Fruit fly (Drosophila melanogaster): ENCODE results near the gene CG1275.

Gene CG1275

dm6 chr3L:2237543-2238233, 19.5 kb downstream of the CG1275 start, which contains the start of gene ACXD:
ACXD (plus strand) TSS chr3L:2237608.
- TF ChIP-seq noc (tag; optimal IDR thresholded peaks at IDR 0.05): peak; percentile 87

DNA sequence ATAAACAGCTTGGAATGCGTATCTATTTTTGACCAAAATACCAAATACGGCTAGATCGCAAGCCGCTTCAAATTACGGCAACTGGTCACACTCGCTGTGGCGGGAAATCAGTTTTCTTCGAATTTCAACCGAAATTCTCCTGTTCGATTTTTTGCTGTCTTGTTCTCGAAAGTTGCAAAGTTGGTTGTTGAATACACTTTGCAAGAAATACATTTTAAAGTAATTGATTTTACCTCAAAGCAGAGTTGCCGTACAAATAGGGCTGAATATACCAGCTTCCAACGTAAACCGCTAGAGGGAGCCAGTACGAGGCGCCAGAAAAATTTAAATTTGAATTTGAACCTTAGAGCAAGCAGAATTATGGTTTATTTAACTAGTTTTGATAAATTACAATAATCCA, 20.2 kb downstream of the CG1275 start, which contains the start of gene CG9018:
Gene CG9018 (minus strand): TSS at position 43 of the 400 bp plus-strand sequence.
- no peak for TF ChIP-seq noc (tag; optimal IDR thresholded peaks at IDR 0.05)

DNA sequence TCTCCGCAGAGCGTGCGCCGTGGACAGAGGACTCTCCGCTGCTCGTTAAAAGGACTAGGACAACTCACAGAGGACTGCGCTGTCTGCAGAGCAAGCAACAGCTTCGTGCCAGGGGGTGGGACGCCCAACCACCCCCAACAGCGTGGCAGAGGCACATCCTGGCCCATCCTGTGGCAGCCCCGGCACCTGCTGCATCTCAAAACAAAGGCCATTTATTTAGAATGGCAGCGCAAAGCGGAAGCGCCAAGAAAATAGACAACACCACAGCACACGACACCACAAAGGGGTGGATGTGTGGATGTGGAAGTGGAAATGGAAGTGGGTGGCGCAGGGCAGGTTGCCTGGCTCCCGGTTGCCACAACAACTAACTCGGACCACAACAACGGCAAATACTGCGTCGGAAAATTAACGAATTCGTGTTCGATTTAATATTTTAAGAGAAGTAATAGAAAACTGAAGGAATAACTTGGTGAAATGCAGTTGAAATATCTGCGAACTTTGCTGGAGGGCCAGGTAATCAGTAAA, 28.0 kb downstream of the CG1275 start, which contains the start of gene Oseg2:
Gene Oseg2 (plus strand): TSS at position 475 of the 525 bp plus-strand sequence.
- no peak for TF ChIP-seq noc (tag; optimal IDR thresholded peaks at IDR 0.05)

dm6 chr3L:2228367-2229171, 28.7 kb downstream of the CG1275 start:
- TF ChIP-seq noc (tag; optimal IDR thresholded peaks at IDR 0.05): no peak

- TF ChIP-seq noc (tag; optimal IDR thresholded peaks at IDR 0.05): no peak
Observed at dm6 chr3L:2212403-2212802, 44.8 kb downstream of the CG1275 start, which contains the start of gene CG15878. CG15878 (minus strand) TSS chr3L:2212503.
